Fruit fly (Drosophila melanogaster): ENCODE measurements around the gene Gba1a.

The Gba1a gene

DNA sequence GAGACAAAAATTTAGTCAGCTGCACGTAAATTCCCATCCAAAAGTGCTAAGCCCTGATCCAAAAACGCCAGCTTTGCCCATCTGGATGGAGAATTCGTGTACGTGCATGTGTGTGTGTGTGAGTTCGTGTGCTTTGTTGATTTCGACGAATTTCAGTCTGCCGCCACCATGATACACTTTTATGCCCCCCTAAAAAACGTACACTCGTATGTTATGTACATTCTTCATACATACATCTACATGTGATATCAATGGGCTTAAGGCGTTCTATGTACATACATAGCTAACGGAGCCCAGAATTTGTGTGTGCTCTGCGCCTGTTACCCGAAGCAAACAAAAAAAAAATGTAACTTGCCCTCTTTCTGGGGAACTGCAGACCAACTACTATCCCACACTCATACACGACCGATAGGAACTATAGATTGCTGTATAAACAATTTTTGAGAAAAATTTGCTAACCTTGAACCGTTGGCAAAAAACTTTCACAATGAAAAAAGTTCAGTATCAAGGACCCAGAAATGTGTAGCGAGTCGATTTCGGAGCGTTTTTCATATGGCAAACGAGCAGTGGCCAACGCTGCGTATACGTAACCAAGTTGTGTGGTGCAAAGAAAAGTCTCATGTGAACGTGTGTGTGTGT lies 25.4 kb downstream of the Gba1a start (continued):
- TF ChIP-seq CG1832 (GFP tag; optimal IDR thresholded peaks at IDR 0.05): no peak
- TF ChIP-seq vnd (GFP tag; IDR thresholded peaks at IDR 0.05; ENCODE audit: partially characterized antibody): no peak
- no peak for TF ChIP-seq zfh2 (GFP tag; optimal IDR thresholded peaks at IDR 0.05)
- TF ChIP-seq Nf-YC (tag; optimal IDR thresholded peaks at IDR 0.05): peak; percentile 14
- no peak for TF ChIP-seq onecut (GFP tag; IDR thresholded peaks at IDR 0.05)
- TF ChIP-seq sd (tag; optimal IDR thresholded peaks at IDR 0.05): peak; percentile 61
- TF ChIP-seq sisA (GFP tag; IDR thresholded peaks at IDR 0.05): no peak
- no peak for TF ChIP-seq CG14441 (GFP tag; IDR thresholded peaks at IDR 0.05)
- no peak for TF ChIP-seq CG14050 (GFP tag; IDR thresholded peaks at IDR 0.05)
- TF ChIP-seq gsb (GFP tag; IDR thresholded peaks at IDR 0.05): no peak
- no peak for TF ChIP-seq Bgb (GFP tag; IDR thresholded peaks at IDR 0.05; ENCODE audit: partially characterized antibody)
- no peak for TF ChIP-seq gro (GFP tag; optimal IDR thresholded peaks at IDR 0.05)

DNA sequence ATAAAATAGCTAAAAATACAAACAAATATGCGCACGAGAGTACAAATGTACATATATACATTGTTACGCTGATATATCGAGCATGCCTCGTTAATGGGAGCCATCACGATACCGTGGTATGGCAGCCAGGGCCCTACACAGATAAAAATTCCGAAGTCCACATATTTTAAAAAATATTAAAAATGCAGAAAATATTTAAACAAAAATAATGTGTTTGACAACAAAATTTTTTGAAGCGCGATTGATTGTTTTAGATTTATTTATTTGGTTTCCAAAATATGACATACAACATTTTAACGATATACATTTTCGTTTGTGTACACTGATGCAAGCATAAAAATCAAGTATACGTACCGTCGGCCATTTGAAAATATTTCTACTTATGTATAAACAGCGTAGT lies 26.3 kb downstream of the Gba1a start:
- TF ChIP-seq sd (tag; optimal IDR thresholded peaks at IDR 0.05): peak; percentile 81
- peak; percentile 77 for TF ChIP-seq cas (GFP tag; IDR thresholded peaks at IDR 0.05)
- peak; percentile 75 for TF ChIP-seq CG13296 (GFP tag; optimal IDR thresholded peaks at IDR 0.05)
- TF ChIP-seq CG11398 (GFP tag; optimal IDR thresholded peaks at IDR 0.05): peak; percentile 3
- peak; percentile 14; the same call in 1 of the 2 replicates for TF ChIP-seq CG4360 (GFP tag; IDR thresholded peaks at IDR 0.05)
- no peak for TF ChIP-seq YL-1 (GFP tag; optimal IDR thresholded peaks at IDR 0.05)
- TF ChIP-seq maf-S (GFP tag; optimal IDR thresholded peaks at IDR 0.05): peak; percentile 73
- TF ChIP-seq CG3847 (GFP tag; IDR thresholded peaks at IDR 0.05): peak; percentile 76
- TF ChIP-seq CG6654 (GFP tag; optimal IDR thresholded peaks at IDR 0.05): peak; percentile 19
- no peak for TF ChIP-seq Lim3 (GFP tag; IDR thresholded peaks at IDR 0.05)
- peak; percentile 16 for TF ChIP-seq CG4617 (GFP tag; optimal IDR thresholded peaks at IDR 0.05; ENCODE audit: borderline replicate concordance)
- TF ChIP-seq jumu (GFP tag; optimal IDR thresholded peaks at IDR 0.05): peak; percentile 35
- no peak for TF ChIP-seq ato (GFP tag; IDR thresholded peaks at IDR 0.05; ENCODE audit: partially characterized antibody)
- peak; percentile 80 for TF ChIP-seq bab2 (GFP tag; optimal IDR thresholded peaks at IDR 0.05)
- TF ChIP-seq CG14860 (GFP tag; IDR thresholded peaks at IDR 0.05; ENCODE audit: partially characterized antibody): no peak
- TF ChIP-seq Oli (tag; optimal IDR thresholded peaks at IDR 0.05): peak; percentile 76
- TF ChIP-seq CG7963 (GFP tag; IDR thresholded peaks at IDR 0.05; ENCODE audit: partially characterized antibody): no peak
- TF ChIP-seq tin (GFP tag; optimal IDR thresholded peaks at IDR 0.05): peak; percentile 55
- no peak; the same call in 2 of the 3 replicates for TF ChIP-seq CG34422 (GFP tag; IDR thresholded peaks at IDR 0.05)
- no peak for TF ChIP-seq CG6254 (GFP tag; optimal IDR thresholded peaks at IDR 0.05)
- TF ChIP-seq CG17186 (GFP tag; optimal IDR thresholded peaks at IDR 0.05): no peak
- peak; percentile 82 for TF ChIP-seq CG7556 (GFP tag; optimal IDR thresholded peaks at IDR 0.05)
- TF ChIP-seq gro (GFP tag; optimal IDR thresholded peaks at IDR 0.05): peak; percentile 66
- peak; percentile 49 for TF ChIP-seq pnt (GFP tag; optimal IDR thresholded peaks at IDR 0.05)
- peak; percentile 55; the same call in 1 of the 2 replicates for TF ChIP-seq CG14667 (GFP tag; IDR thresholded peaks at IDR 0.05)
- TF ChIP-seq CG4328 (GFP tag; optimal IDR thresholded peaks at IDR 0.05): no peak
- TF ChIP-seq Hsf (GFP tag; optimal IDR thresholded peaks at IDR 0.05): peak; percentile 74
- peak; percentile 80 for TF ChIP-seq H2.0 (GFP tag; IDR thresholded peaks at IDR 0.05)
- peak; percentile 89 for TF ChIP-seq Meics (GFP tag; optimal IDR thresholded peaks at IDR 0.05)
- peak; percentile 24 for TF ChIP-seq Ets97D (GFP tag; optimal IDR thresholded peaks at IDR 0.05)
- no peak for TF ChIP-seq sim (GFP tag; IDR thresholded peaks at IDR 0.05)
- TF ChIP-seq NfI (GFP tag; optimal IDR thresholded peaks at IDR 0.05): peak; percentile 65
- peak; percentile 45 for TF ChIP-seq disco-r (GFP tag; optimal IDR thresholded peaks at IDR 0.05)
- TF ChIP-seq CG13424 (tag; optimal IDR thresholded peaks at IDR 0.05): peak; percentile 63
- TF ChIP-seq shn (GFP tag; optimal IDR thresholded peaks at IDR 0.05): peak; percentile 32
- TF ChIP-seq zen2 (GFP tag; IDR thresholded peaks at IDR 0.05; ENCODE audit: partially characterized antibody): no peak
- TF ChIP-seq CG5180 (GFP tag; optimal IDR thresholded peaks at IDR 0.05): no peak
- no peak for TF ChIP-seq hth (optimal IDR thresholded peaks at IDR 0.05)
